Worm (Caenorhabditis elegans): ENCODE measurements around the gene Y51B9A.7.

Y51B9A.7 gene

ce11 chrII:9372991-9373390, 26.9 kb upstream of the Y51B9A.7 start, which contains the start of gene C06C3.4:
TSS of gene C06C3.4 (plus strand) at chrII:9373291.
- TF ChIP-seq pbrm-1 (GFP tag; IDR thresholded peaks at IDR 0.05), result no peak
- TF ChIP-seq tlf-1 (GFP tag; optimal IDR thresholded peaks at IDR 0.05), result no peak
- TF ChIP-seq hsf-1 (GFP tag; IDR thresholded peaks at IDR 0.05), result no peak
- TF ChIP-seq T07F8.4 (tag; optimal IDR thresholded peaks at IDR 0.05), result no peak
- no peak for TF ChIP-seq chd-7 (tag; optimal IDR thresholded peaks at IDR 0.05)
- TF ChIP-seq lsl-1 (GFP tag; optimal IDR thresholded peaks at IDR 0.05), result no peak

DNA sequence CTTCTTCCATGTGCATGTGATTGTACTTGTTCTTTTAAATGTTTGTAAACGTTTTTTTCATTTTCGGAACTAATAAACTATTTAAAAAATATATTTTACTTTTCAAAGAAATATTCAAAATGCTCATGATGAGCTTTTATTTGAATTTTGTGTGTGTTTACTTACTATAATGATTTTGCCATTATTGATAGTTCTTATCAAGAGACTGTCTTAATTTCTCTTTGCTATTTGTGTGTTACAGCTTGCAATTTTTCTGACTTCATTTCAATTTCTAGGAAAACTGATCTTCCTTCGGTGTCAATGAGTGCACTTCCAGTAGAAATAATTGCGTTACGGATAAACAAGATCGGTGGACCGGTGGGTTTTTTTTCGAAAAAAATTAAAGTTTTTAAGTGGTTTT, 25.0 kb upstream of the Y51B9A.7 start, which contains the start of gene C06C3.12:
C06C3.12 (plus strand) TSS at position 301 of the 400 bp plus-strand sequence.
- no peak for TF ChIP-seq nhr-120 (GFP tag; IDR thresholded peaks at IDR 0.05)
- TF ChIP-seq nfyb-1 (GFP tag; IDR thresholded peaks at IDR 0.05), result no peak
- TF ChIP-seq madf-6 (GFP tag; IDR thresholded peaks at IDR 0.05), result no peak
- no peak for TF ChIP-seq F22D6.2 (tag; optimal IDR thresholded peaks at IDR 0.05)
- no peak for TF ChIP-seq T07F8.4 (tag; optimal IDR thresholded peaks at IDR 0.05)

DNA sequence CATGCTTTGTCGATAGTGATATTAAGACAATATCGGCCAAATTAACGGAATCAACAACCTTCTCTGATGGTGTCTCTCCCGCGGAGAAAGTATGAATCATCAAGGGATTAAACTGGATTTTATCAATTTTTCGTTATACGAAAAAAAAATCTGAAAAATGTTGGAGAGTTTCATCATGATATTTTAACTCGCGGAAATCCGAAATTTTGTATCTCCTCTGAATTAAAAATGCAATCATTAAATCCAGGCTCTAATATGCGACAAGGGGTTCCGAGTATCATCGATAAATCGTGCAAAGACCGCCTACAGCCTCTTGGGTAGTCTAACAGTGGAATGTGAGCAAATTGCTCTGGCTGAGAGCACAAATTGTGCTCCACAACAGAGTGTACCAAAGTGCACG, 22.7 kb upstream of the Y51B9A.7 start, which contains the start of gene C06C3.10:
C06C3.10 (minus strand) TSS at position 101 of the 400 bp plus-strand sequence.
- TF ChIP-seq snpc-4 (GFP tag; optimal IDR thresholded peaks at IDR 0.05) (no peak), snpc-4 (tag; optimal IDR thresholded peaks at IDR 0.05) (no peak), nfya-1 (tag; optimal IDR thresholded peaks at IDR 0.05; ENCODE audit: borderline replicate concordance, insufficient read depth) (no peak), ceh-100 (GFP tag; IDR thresholded peaks at IDR 0.05) (no peak), chd-7 (tag; optimal IDR thresholded peaks at IDR 0.05) (no peak), tlf-1 (GFP tag; optimal IDR thresholded peaks at IDR 0.05) (no peak), snpc-1.3 (tag; optimal IDR thresholded peaks at IDR 0.05; ENCODE audit: insufficient read depth) (no peak), lag-1 (GFP tag; IDR thresholded peaks at IDR 0.05) (no peak), rpc-1 (optimal IDR thresholded peaks at IDR 0.05) (no peak), rpc-1 (tag; optimal IDR thresholded peaks at IDR 0.05) (no peak), lin-26 (GFP tag; IDR thresholded peaks at IDR 0.05) (no peak), lsl-1 (GFP tag; optimal IDR thresholded peaks at IDR 0.05) (no peak), nfya-2 (GFP tag; IDR thresholded peaks at IDR 0.05) (no peak), hlh-26 (GFP tag; conservative IDR thresholded peaks at IDR 0.05) (no peak), ztf-26 (tag; optimal IDR thresholded peaks at IDR 0.05) (no peak), zim-3 (tag; optimal IDR thresholded peaks at IDR 0.05) (no peak), bed-1 (GFP tag; IDR thresholded peaks at IDR 0.05) (no peak)

DNA sequence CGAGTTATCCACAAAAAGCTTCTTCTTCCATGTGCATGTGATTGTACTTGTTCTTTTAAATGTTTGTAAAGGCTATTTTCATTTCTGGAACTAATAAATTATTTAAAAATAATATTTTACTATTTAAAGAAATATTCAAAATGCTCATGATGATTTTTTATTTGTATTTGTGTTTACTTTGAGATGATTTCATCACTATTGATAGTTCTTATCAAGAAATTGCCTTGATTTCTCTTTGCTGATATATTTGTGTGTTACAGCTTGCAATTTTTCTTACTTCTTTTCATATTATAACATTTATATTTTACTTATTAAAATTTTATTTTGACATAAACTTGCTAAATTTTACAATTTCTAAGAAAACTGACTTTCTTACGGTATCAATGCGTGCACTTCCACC, 21.7 kb upstream of the Y51B9A.7 start:
- TF ChIP-seq sea-2 (GFP tag; IDR thresholded peaks at IDR 0.05) (no peak), unc-130 (GFP tag; optimal IDR thresholded peaks at IDR 0.05) (no peak), aptf-2 (GFP tag; conservative IDR thresholded peaks at IDR 0.05) (no peak), hsf-1 (GFP tag; IDR thresholded peaks at IDR 0.05) (no peak), dpff-1 (tag; optimal IDR thresholded peaks at IDR 0.05) (no peak), T07F8.4 (tag; optimal IDR thresholded peaks at IDR 0.05) (no peak), sptf-2 (GFP tag; optimal IDR thresholded peaks at IDR 0.05) (no peak)

- TF ChIP-seq F52B5.7 (tag; optimal IDR thresholded peaks at IDR 0.05), result no peak
- no peak for TF ChIP-seq let-526 (GFP tag; IDR thresholded peaks at IDR 0.05)
- TF ChIP-seq lin-26 (GFP tag; IDR thresholded peaks at IDR 0.05), result no peak
- no peak for TF ChIP-seq xnd-1 (tag; optimal IDR thresholded peaks at IDR 0.05)
These were observed 20.1 kb upstream of the Y51B9A.7 start, which contains the start of gene srh-48 for ce11 chrII:9379796-9380195. TSS of gene srh-48 (plus strand) at chrII:9380096.

All from whole organism, young adult.